Fruit fly (Drosophila melanogaster): ENCODE measurements around the gene Srp14.

- TF ChIP-seq pan (optimal IDR thresholded peaks at IDR 0.05) (no peak), Dll (optimal IDR thresholded peaks at IDR 0.05) (no peak)
Observed at dm6 chr3R:20545678-20546077, 34.2 kb upstream of the Srp14 start.
